Worm (Caenorhabditis elegans): ENCODE results near the gene C28H8.7.

DNA sequence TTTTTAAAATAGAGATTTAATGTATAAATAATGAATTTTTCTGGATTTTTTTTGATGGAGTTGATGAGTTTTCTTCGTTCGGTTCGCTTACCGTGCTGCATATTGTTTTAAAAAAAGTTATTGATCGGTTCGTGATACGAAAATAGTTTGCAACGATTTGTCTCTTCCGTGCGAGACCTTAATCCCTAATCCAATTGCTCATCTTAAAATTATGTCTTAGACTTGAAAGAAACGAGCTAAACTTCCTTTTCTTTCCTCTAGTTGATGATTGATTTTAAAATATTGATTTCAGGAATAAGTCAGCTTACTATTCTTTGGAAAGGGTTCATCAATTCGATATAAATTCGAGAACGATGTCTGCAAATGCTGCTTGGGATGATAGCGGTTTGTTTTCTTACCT, 21.6 kb upstream of the C28H8.7 start, which contains the start of gene C28H8.3:
- TF ChIP-seq ZK546.5 (tag; optimal IDR thresholded peaks at IDR 0.05) (no peak), F13H6.1 (tag; optimal IDR thresholded peaks at IDR 0.05) (no peak), nhr-11 (tag; optimal IDR thresholded peaks at IDR 0.05) (no peak), skn-1 (tag; optimal IDR thresholded peaks at IDR 0.05) (no peak), mab-5 (tag; optimal IDR thresholded peaks at IDR 0.05) (no peak), gmeb-1 (tag; optimal IDR thresholded peaks at IDR 0.05) (no peak), dmd-4 (tag; optimal IDR thresholded peaks at IDR 0.05) (no peak), ama-1 (optimal IDR thresholded peaks at IDR 0.05) (no peak), lin-39 (tag; optimal IDR thresholded peaks at IDR 0.05) (no peak), R02D3.7 (tag; optimal IDR thresholded peaks at IDR 0.05) (no peak), blmp-1 (tag; optimal IDR thresholded peaks at IDR 0.05; ENCODE audit: insufficient read depth) (no peak), crh-2 (tag; optimal IDR thresholded peaks at IDR 0.05) (no peak), elt-1 (tag; optimal IDR thresholded peaks at IDR 0.05) (no peak), unc-62 (GFP tag; optimal IDR thresholded peaks at IDR 0.05) (no peak)

All from whole organism, L2 larva.